Worm (Caenorhabditis elegans) whole organism, late embryonic: ENCODE results near the gene rpl-42.
A peak's percentile ranks its signal among the peaks of the same experiment; 100 is the strongest.

Experiments used
- C08G9.2 ChIP-seq: sonication (generic microtip); optimal IDR thresholded peaks from 2 replicates; lab custom pipeline; 2016; ENCODE audit warnings: mild to moderate bottlenecking, missing genetic modification characterization, moderate library complexity, missing compliant biosample characterization
- C38D4.7 ChIP-seq: fragments of 200-800 bp; sonication (Bioruptor generic); optimal IDR thresholded peaks from 2 replicates; lab custom pipeline; 2018; ENCODE audit warnings: mild to moderate bottlenecking, missing genetic modification characterization, moderate library complexity, missing compliant biosample characterization
- K09A11.1 ChIP-seq: sonication (generic microtip); optimal IDR thresholded peaks from 2 replicates; lab custom pipeline; 2017; ENCODE audit warnings: antibody characterized with exemption, mild to moderate bottlenecking, missing genetic modification characterization, missing compliant biosample characterization; ENCODE audit not compliant: insufficient read depth
- Y22D7AL.16 ChIP-seq: sonication (generic microtip); optimal IDR thresholded peaks from 2 replicates; lab custom pipeline; 2016; ENCODE audit warnings: missing genetic modification characterization, missing compliant biosample characterization
- ama-1 ChIP-seq: fragments of 150-350 bp; optimal IDR thresholded peaks from 2 replicates; lab custom pipeline; 2014
- ceh-18 ChIP-seq: sonication (generic microtip); optimal IDR thresholded peaks from 2 replicates; lab custom pipeline; 2016; ENCODE audit warnings: missing genetic modification characterization, missing compliant biosample characterization
- ceh-19 ChIP-seq: fragments of 200-800 bp; sonication (Bioruptor generic); optimal IDR thresholded peaks from 2 replicates; lab custom pipeline; 2018; ENCODE audit warnings: mild to moderate bottlenecking, missing genetic modification characterization, missing compliant biosample characterization
- ceh-22 ChIP-seq: sonication (generic microtip); optimal IDR thresholded peaks from 2 replicates; lab custom pipeline; 2017; ENCODE audit warnings: missing biosample characterization, missing genetic modification characterization
- ceh-24 ChIP-seq: sonication (generic microtip); optimal IDR thresholded peaks from 2 replicates; lab custom pipeline; 2016; ENCODE audit warnings: mild to moderate bottlenecking, missing genetic modification characterization, missing compliant biosample characterization
- ceh-31 ChIP-seq: sonication (generic microtip); optimal IDR thresholded peaks from 2 replicates; lab custom pipeline; 2016; ENCODE audit warnings: missing genetic modification characterization, missing compliant biosample characterization
- ceh-45 ChIP-seq: fragments of 200-800 bp; sonication (Bioruptor generic); IDR thresholded peaks from 2 replicates; pipeline ENCODE4 v1.3.6; 2022; ENCODE audit warnings: missing genetic modification reagents, missing genetic modification characterization, missing compliant biosample characterization
- ceh-48 ChIP-seq: sonication (generic microtip); optimal IDR thresholded peaks from 2 replicates; lab custom pipeline; 2016; ENCODE audit warnings: missing genetic modification characterization, inconsistent platforms, missing compliant biosample characterization
- ceh-6 ChIP-seq: fragments of 200-800 bp; sonication (Bioruptor generic); optimal IDR thresholded peaks from 2 replicates; lab custom pipeline; 2018; ENCODE audit warnings: mild to moderate bottlenecking, missing genetic modification characterization, missing compliant biosample characterization
- che-1 ChIP-seq: sonication (generic microtip); optimal IDR thresholded peaks from 2 replicates; lab custom pipeline; 2016; ENCODE audit warnings: mild to moderate bottlenecking, missing genetic modification characterization, missing compliant biosample characterization
- dmd-4 ChIP-seq: sonication (generic microtip); optimal IDR thresholded peaks from 2 replicates; lab custom pipeline; 2016; ENCODE audit warnings: borderline replicate concordance, missing genetic modification characterization, missing compliant biosample characterization
- fax-1 ChIP-seq: sonication (generic microtip); optimal IDR thresholded peaks from 2 replicates; lab custom pipeline; 2016; ENCODE audit warnings: missing genotype, missing genetic modification characterization, missing compliant biosample characterization
- hlh-13 ChIP-seq: fragments of 200-800 bp; sonication (Bioruptor generic); optimal IDR thresholded peaks from 2 replicates; lab custom pipeline; 2018; ENCODE audit warnings: mild to moderate bottlenecking, missing genetic modification characterization, missing compliant biosample characterization
- hlh-15 ChIP-seq: sonication (generic microtip); optimal IDR thresholded peaks from 2 replicates; lab custom pipeline; 2016; ENCODE audit warnings: missing genetic modification characterization, missing compliant biosample characterization
- hlh-6 ChIP-seq: sonication (generic microtip); optimal IDR thresholded peaks from 2 replicates; lab custom pipeline; 2016; ENCODE audit warnings: missing genotype, missing genetic modification characterization, missing compliant biosample characterization
- hlh-8 ChIP-seq: sonication (generic microtip); optimal IDR thresholded peaks from 2 replicates; lab custom pipeline; 2016; ENCODE audit warnings: missing genotype, missing genetic modification characterization, missing compliant biosample characterization
- lin-11 ChIP-seq: fragments of 200-800 bp; sonication (Bioruptor generic); optimal IDR thresholded peaks from 2 replicates; lab custom pipeline; 2018; ENCODE audit warnings: mild to moderate bottlenecking, missing genetic modification characterization, missing compliant biosample characterization
- mec-3 ChIP-seq: sonication (generic microtip); optimal IDR thresholded peaks from 2 replicates; lab custom pipeline; 2016; ENCODE audit warnings: borderline replicate concordance, missing genetic modification characterization, missing compliant biosample characterization
- nfya-1 ChIP-seq: sonication (generic microtip); optimal IDR thresholded peaks from 2 replicates; lab custom pipeline; 2017; ENCODE audit warnings: missing genetic modification characterization, mild to moderate bottlenecking, missing compliant biosample characterization, antibody characterized with exemption, moderate library complexity
- nhr-11 ChIP-seq: fragments of 150-350 bp; optimal IDR thresholded peaks from 2 replicates; lab custom pipeline; 2014; ENCODE audit warnings: missing biosample characterization, missing genetic modification characterization
- nhr-232 ChIP-seq: sonication (generic microtip); optimal IDR thresholded peaks from 2 replicates; lab custom pipeline; 2016; ENCODE audit warnings: missing genetic modification characterization, missing compliant biosample characterization
- odd-2 ChIP-seq: sonication (generic microtip); optimal IDR thresholded peaks from 2 replicates; lab custom pipeline; 2017; ENCODE audit warnings: antibody characterized with exemption, mild to moderate bottlenecking, missing genetic modification characterization, missing compliant biosample characterization
- pag-3 ChIP-seq: sonication (generic microtip); optimal IDR thresholded peaks from 2 replicates; lab custom pipeline; 2016; ENCODE audit warnings: missing compliant biosample characterization, missing genetic modification characterization, borderline replicate concordance
- pat-9 ChIP-seq: fragments of 200-800 bp; sonication (Bioruptor generic); optimal IDR thresholded peaks from 2 replicates; lab custom pipeline; 2018; ENCODE audit warnings: mild to moderate bottlenecking, missing genetic modification characterization, moderate library complexity, missing compliant biosample characterization
- pax-1 ChIP-seq: fragments of 150-350 bp; optimal IDR thresholded peaks from 2 replicates; lab custom pipeline; 2014; ENCODE audit warnings: missing biosample characterization, missing genetic modification characterization
- pha-2 ChIP-seq: sonication (generic microtip); optimal IDR thresholded peaks from 2 replicates; lab custom pipeline; 2017; ENCODE audit warnings: mild to moderate bottlenecking, missing genetic modification characterization, missing compliant biosample characterization
- pqm-1 ChIP-seq: sonication (generic microtip); optimal IDR thresholded peaks from 2 replicates; lab custom pipeline; 2016; ENCODE audit warnings: missing genetic modification characterization, missing compliant biosample characterization
- ref-2 ChIP-seq: sonication (generic microtip); optimal IDR thresholded peaks from 2 replicates; lab custom pipeline; 2016; ENCODE audit warnings: missing genetic modification characterization, missing compliant biosample characterization
- rnt-1 ChIP-seq: sonication (generic microtip); optimal IDR thresholded peaks from 2 replicates; lab custom pipeline; 2016; ENCODE audit warnings: missing genetic modification characterization, missing compliant biosample characterization
- sox-4 ChIP-seq: sonication (generic microtip); optimal IDR thresholded peaks from 2 replicates; lab custom pipeline; 2017; ENCODE audit warnings: mild to moderate bottlenecking, missing genetic modification characterization, inconsistent platforms, missing compliant biosample characterization
- tbx-2 ChIP-seq: sonication (generic microtip); optimal IDR thresholded peaks from 2 replicates; lab custom pipeline; 2016; ENCODE audit warnings: missing genetic modification characterization, missing compliant biosample characterization
- ttx-3 ChIP-seq: sonication (generic microtip); optimal IDR thresholded peaks from 2 replicates; lab custom pipeline; 2016; ENCODE audit warnings: missing genetic modification reagents, missing genetic modification characterization, missing compliant biosample characterization
- unc-3 ChIP-seq, 2 experiments: fragments of 200-800 bp in 1 of 2; sonication (Bioruptor generic) in 1 of 2; sonication (generic microtip) in 1 of 2; conservative IDR thresholded peaks in 1 of 2; optimal IDR thresholded peaks in 1 of 2; 2 replicates each; pipeline versions ENCODE4 v1.3.6 to Lab custom; 2016 to 2022; ENCODE audit warnings: missing compliant biosample characterization in 2 of 2, missing genetic modification characterization in 2 of 2, missing genetic modification reagents in 1 of 2
- unc-42 ChIP-seq: sonication (generic microtip); optimal IDR thresholded peaks from 2 replicates; lab custom pipeline; 2016; ENCODE audit warnings: missing genotype, missing genetic modification characterization, missing compliant biosample characterization
- zip-5 ChIP-seq: sonication (generic microtip); optimal IDR thresholded peaks from 2 replicates; lab custom pipeline; 2016; ENCODE audit warnings: missing genetic modification characterization, missing compliant biosample characterization

Gene rpl-42

ce11 chrII:11048930-11049329 lies 43.6 kb upstream of the rpl-42 start, which contains the start of gene F33A8.4:
Gene F33A8.4, minus strand, starts transcription at chrII:11049030.
- TF ChIP-seq tbx-2 (tag; lab: Kevin White, UChicago) (no peak), ref-2 (tag; lab: Kevin White, UChicago) (no peak), hlh-6 (tag; lab: Kevin White, UChicago) (no peak), nhr-232 (tag; lab: Kevin White, UChicago) (no peak), hlh-13 (no peak), C38D4.7 (no peak), ama-1 (lab: Kevin White, UChicago) (no peak), che-1 (tag; lab: Kevin White, UChicago) (no peak), rnt-1 (no peak), fax-1 (tag; lab: Kevin White, UChicago) (no peak), ceh-24 (tag; lab: Kevin White, UChicago) (no peak), hlh-8 (no peak), pqm-1 (no peak), ceh-31 (tag; lab: Kevin White, UChicago) (no peak), nhr-11 (no peak), dmd-4 (no peak), ceh-48 (tag; lab: Kevin White, UChicago) (no peak), mec-3 (tag; lab: Kevin White, UChicago) (no peak), ceh-6 (GFP tag; lab: Kevin White, UChicago) (no peak), pat-9 (tag; lab: Kevin White, UChicago) (no peak)

ce11 chrII:11049876-11050275 lies 42.6 kb upstream of the rpl-42 start, which contains the start of the genes sdhd-1 and ilkp-1:
Gene sdhd-1, minus strand, starts transcription at chrII:11049913.
Gene ilkp-1, plus strand, starts transcription at chrII:11050255.
- TF ChIP-seq pat-9 (tag; lab: Kevin White, UChicago) (no peak), unc-42 (tag; lab: Kevin White, UChicago) (peak; percentile 73), odd-2 (tag; lab: Kevin White, UChicago) (no peak), zip-5 (tag; lab: Kevin White, UChicago) (no peak), ceh-22 (tag; lab: Kevin White, UChicago) (no peak), ceh-45 (GFP tag; lab: Robert Waterston, UW) (no peak), ceh-19 (GFP tag; lab: Kevin White, UChicago) (no peak), ref-2 (tag; lab: Kevin White, UChicago) (no peak), nfya-1 (peak; percentile 0), K09A11.1 (no peak), unc-3 (GFP tag; conservative IDR thresholded peaks at IDR 0.05; lab: Robert Waterston, UW) (no peak), unc-3 (tag; optimal IDR thresholded peaks at IDR 0.05; lab: Kevin White, UChicago) (no peak), pha-2 (no peak), ceh-48 (tag; lab: Kevin White, UChicago) (peak; percentile 25), pag-3 (tag; lab: Kevin White, UChicago) (no peak), fax-1 (tag; lab: Kevin White, UChicago) (no peak), pqm-1 (no peak), hlh-8 (no peak)

- TF ChIP-seq ama-1 (lab: Kevin White, UChicago) = no peak
- no peak for TF ChIP-seq ceh-18 (tag; lab: Kevin White, UChicago)
- TF ChIP-seq pax-1 = no peak
- TF ChIP-seq Y22D7AL.16 (tag; lab: Kevin White, UChicago) = no peak
- no peak for TF ChIP-seq hlh-15 (tag; lab: Kevin White, UChicago)
- no peak for TF ChIP-seq ceh-22 (tag; lab: Kevin White, UChicago)
- no peak for TF ChIP-seq unc-42 (tag; lab: Kevin White, UChicago)
- TF ChIP-seq ceh-19 (GFP tag; lab: Kevin White, UChicago) = no peak
- no peak for TF ChIP-seq che-1 (tag; lab: Kevin White, UChicago)
- TF ChIP-seq C08G9.2 (tag; lab: Kevin White, UChicago) = no peak
- TF ChIP-seq unc-3 (GFP tag; conservative IDR thresholded peaks at IDR 0.05; lab: Robert Waterston, UW) = no peak
- no peak for TF ChIP-seq unc-3 (tag; optimal IDR thresholded peaks at IDR 0.05; lab: Kevin White, UChicago)
- no peak for TF ChIP-seq sox-4 (tag; lab: Kevin White, UChicago)
- no peak for TF ChIP-seq ttx-3 (tag; lab: Kevin White, UChicago)
- no peak for TF ChIP-seq lin-11 (tag; lab: Kevin White, UChicago)
- no peak for TF ChIP-seq K09A11.1
These were observed 41.8 kb upstream of the rpl-42 start for ce11 chrII:11050678-11051077.
